Worm (Caenorhabditis elegans) whole organism, mixed stage, embryonic: ENCODE data around the gene unc-30.

ENCODE experiments used
- blmp-1 ChIP-seq: fragments of 150-350 bp; optimal IDR thresholded peaks from 2 replicates; lab custom pipeline; 2014; ENCODE audit warnings: missing biosample characterization, missing genetic modification characterization
- elt-3 ChIP-seq: fragments of 150-350 bp; optimal IDR thresholded peaks from 2 replicates; lab custom pipeline; 2014; ENCODE audit warnings: missing biosample characterization, missing genetic modification characterization
- nhr-237 ChIP-seq: fragments of 150-350 bp; optimal IDR thresholded peaks from 2 replicates; lab custom pipeline; 2014; ENCODE audit warnings: missing biosample characterization, missing genetic modification characterization
- nhr-28 ChIP-seq: fragments of 150-350 bp; optimal IDR thresholded peaks from 2 replicates; lab custom pipeline; 2014; ENCODE audit warnings: missing biosample characterization, missing genetic modification characterization
- nhr-76 ChIP-seq: sonication (generic microtip); optimal IDR thresholded peaks from 2 replicates; lab custom pipeline; 2017; ENCODE audit warnings: missing biosample characterization, missing genetic modification characterization
- snpc-4 ChIP-seq: fragments of 150-350 bp; optimal IDR thresholded peaks from 2 replicates; lab custom pipeline; 2014; ENCODE audit warnings: missing biosample characterization, missing genetic modification characterization
- tbx-8 ChIP-seq: fragments of 200-800 bp; sonication (Bioruptor generic); optimal IDR thresholded peaks from 2 replicates; lab custom pipeline; 2018; ENCODE audit warnings: mild to moderate bottlenecking, missing genetic modification characterization, moderate library complexity, missing compliant biosample characterization
- ztf-11 ChIP-seq: fragments of 150-350 bp; optimal IDR thresholded peaks from 2 replicates; lab custom pipeline; 2014; ENCODE audit warnings: missing biosample characterization, missing genetic modification characterization

DNA sequence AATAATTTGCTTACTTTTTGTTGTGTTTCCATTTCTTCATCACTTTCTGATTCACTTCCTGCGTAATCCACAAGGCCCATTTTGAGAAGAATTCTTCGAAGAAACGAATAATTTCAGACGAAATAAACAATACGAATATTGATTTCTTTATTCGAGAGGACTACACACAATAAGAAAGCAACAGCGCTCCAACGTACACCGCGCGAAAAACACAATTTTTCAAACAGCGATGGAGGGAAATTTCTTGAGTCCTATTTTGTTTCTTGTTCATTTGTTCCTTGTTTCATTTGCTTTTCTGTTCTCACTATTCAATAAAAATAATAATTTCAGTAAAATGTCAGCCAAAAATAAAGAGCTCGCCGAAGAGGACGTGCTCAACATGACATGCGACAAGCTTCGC is 25.1 kb upstream of the unc-30 start, which contains the start of the genes prcc-1 and C39E9.12:
- TF ChIP-seq ztf-11 (tag; lab: Kevin White, UChicago) = no peak
- no peak for TF ChIP-seq elt-3
- no peak for TF ChIP-seq blmp-1 (tag; lab: Kevin White, UChicago)
- no peak for TF ChIP-seq nhr-76 (tag; lab: Kevin White, UChicago)
- TF ChIP-seq tbx-8 (GFP tag; lab: Kevin White, UChicago) = no peak
- no peak for TF ChIP-seq snpc-4 (tag; lab: Kevin White, UChicago)
- TF ChIP-seq nhr-237 (tag; lab: Kevin White, UChicago) = peak; percentile 70
- TF ChIP-seq nhr-28 (tag; lab: Kevin White, UChicago) = no peak
